Fruit fly (Drosophila melanogaster): Measurements from ENCODE around the gene Asciz.

Gene Asciz

dm6 chr3L:3189647-3190046 is 23.6 kb upstream of the Asciz start, which contains the start of the genes CG42525 and CG14958:
TSS of gene CG42525 (minus strand) at chr3L:3189747.
TSS of gene CG14958 (plus strand) at chr3L:3189978.
- no peak for TF ChIP-seq psq (optimal IDR thresholded peaks at IDR 0.05)
- TF ChIP-seq usp (GFP tag; optimal IDR thresholded peaks at IDR 0.05), result no peak
- no peak for TF ChIP-seq CG8478 (optimal IDR thresholded peaks at IDR 0.05)
- no peak for TF ChIP-seq Dll (optimal IDR thresholded peaks at IDR 0.05)
- TF ChIP-seq pan (optimal IDR thresholded peaks at IDR 0.05), result no peak
- TF ChIP-seq EcR (GFP tag; optimal IDR thresholded peaks at IDR 0.05), result no peak

- TF ChIP-seq CG8478 (optimal IDR thresholded peaks at IDR 0.05), result no peak
- no peak for TF ChIP-seq psq (optimal IDR thresholded peaks at IDR 0.05)
- TF ChIP-seq pan (optimal IDR thresholded peaks at IDR 0.05), result no peak
- no peak for TF ChIP-seq usp (GFP tag; optimal IDR thresholded peaks at IDR 0.05)
- no peak for TF ChIP-seq Dll (optimal IDR thresholded peaks at IDR 0.05)
- TF ChIP-seq EcR (GFP tag; optimal IDR thresholded peaks at IDR 0.05), result no peak
These were observed 21.2 kb upstream of the Asciz start, which contains the start of gene CG14957 for dm6 chr3L:3187263-3187662. TSS of gene CG14957 (plus strand) at chr3L:3187563.

dm6 chr3L:3186364-3186763 is 20.3 kb upstream of the Asciz start, which contains the start of gene CG32284:
TSS of gene CG32284 (plus strand) at chr3L:3186664.
- TF ChIP-seq pan (optimal IDR thresholded peaks at IDR 0.05), result no peak
- no peak for TF ChIP-seq CG8478 (optimal IDR thresholded peaks at IDR 0.05)
- no peak for TF ChIP-seq psq (optimal IDR thresholded peaks at IDR 0.05)
- TF ChIP-seq EcR (GFP tag; optimal IDR thresholded peaks at IDR 0.05), result no peak
- no peak for TF ChIP-seq usp (GFP tag; optimal IDR thresholded peaks at IDR 0.05)
- no peak for TF ChIP-seq Dll (optimal IDR thresholded peaks at IDR 0.05)

- TF ChIP-seq Dll (optimal IDR thresholded peaks at IDR 0.05), result no peak
- no peak for TF ChIP-seq CG8478 (optimal IDR thresholded peaks at IDR 0.05)
- TF ChIP-seq pan (optimal IDR thresholded peaks at IDR 0.05), result no peak
- TF ChIP-seq psq (optimal IDR thresholded peaks at IDR 0.05), result no peak
- no peak for TF ChIP-seq EcR (GFP tag; optimal IDR thresholded peaks at IDR 0.05)
- no peak for TF ChIP-seq usp (GFP tag; optimal IDR thresholded peaks at IDR 0.05)
These were observed 18.1 kb upstream of the Asciz start, which contains the start of gene CG42494 for dm6 chr3L:3184104-3184503. TSS of gene CG42494 (plus strand) at chr3L:3184404.

dm6 chr3L:3179474-3179873 is 13.4 kb upstream of the Asciz start:
- TF ChIP-seq psq (optimal IDR thresholded peaks at IDR 0.05), result no peak
- TF ChIP-seq EcR (GFP tag; optimal IDR thresholded peaks at IDR 0.05), result peak in 1 of 2 experiments; percentile 79

DNA sequence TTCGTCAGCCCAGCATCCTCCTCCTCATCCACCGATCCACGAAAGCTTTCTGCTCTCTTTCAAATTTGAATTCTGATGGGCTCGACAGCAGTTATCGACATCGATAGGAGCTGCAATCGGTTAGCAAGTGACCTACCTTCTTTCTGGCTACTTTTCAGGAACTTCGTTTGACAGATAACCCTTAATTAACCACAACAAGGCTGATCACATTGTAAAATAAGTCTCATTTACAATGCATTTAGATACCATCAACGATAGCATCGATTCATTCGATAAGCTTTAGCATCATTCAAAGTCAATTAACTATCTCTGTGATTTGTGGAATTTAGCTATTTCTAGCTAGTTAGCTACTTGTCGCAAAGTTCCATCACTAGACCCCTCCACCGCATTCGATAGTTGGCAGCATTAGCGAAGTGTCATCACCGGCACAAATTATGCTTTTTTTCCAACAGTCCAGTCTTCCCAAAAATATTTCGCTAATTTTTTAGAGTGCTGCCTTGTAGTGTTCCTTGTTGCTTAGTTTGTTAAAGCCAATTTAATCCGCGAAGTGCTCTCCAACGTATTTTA is 12.6 kb upstream of the Asciz start, which contains the start of the genes MnM and Girdin:
TSS of gene MnM (minus strand) at position 51 of the 567 bp plus-strand sequence.
TSS of gene Girdin (plus strand) at position 401 of the 567 bp plus-strand sequence.
- no peak for TF ChIP-seq EcR (GFP tag; optimal IDR thresholded peaks at IDR 0.05)
- TF ChIP-seq pan (optimal IDR thresholded peaks at IDR 0.05), result no peak
- TF ChIP-seq usp (GFP tag; optimal IDR thresholded peaks at IDR 0.05), result no peak
- no peak for TF ChIP-seq psq (optimal IDR thresholded peaks at IDR 0.05)
- TF ChIP-seq Dll (optimal IDR thresholded peaks at IDR 0.05), result no peak
- TF ChIP-seq CG8478 (optimal IDR thresholded peaks at IDR 0.05), result no peak

DNA sequence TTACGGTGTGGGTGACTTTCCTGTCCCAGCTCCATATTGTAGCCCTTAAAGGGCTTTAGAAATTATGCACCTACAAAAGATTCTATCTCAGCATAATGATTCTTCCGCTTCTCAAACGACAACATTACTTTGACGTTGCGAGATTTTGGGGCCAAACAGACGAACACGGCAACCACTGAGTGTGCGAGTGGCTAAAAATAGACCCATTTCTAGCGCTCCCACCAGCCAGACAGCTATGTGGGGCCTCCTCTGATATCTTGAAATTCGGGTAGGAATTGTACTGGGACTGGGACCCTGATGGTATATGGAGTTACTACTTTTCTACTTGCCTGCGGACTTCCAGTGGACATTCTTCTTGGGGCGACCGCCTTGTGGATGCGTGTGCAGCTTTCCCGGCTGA is 11.8 kb upstream of the Asciz start:
- no peak for TF ChIP-seq Dll (optimal IDR thresholded peaks at IDR 0.05)
- no peak for TF ChIP-seq EcR (GFP tag; optimal IDR thresholded peaks at IDR 0.05)
- no peak for TF ChIP-seq pan (optimal IDR thresholded peaks at IDR 0.05)
- TF ChIP-seq psq (optimal IDR thresholded peaks at IDR 0.05), result no peak
- TF ChIP-seq usp (GFP tag; optimal IDR thresholded peaks at IDR 0.05), result no peak
- no peak for TF ChIP-seq CG8478 (optimal IDR thresholded peaks at IDR 0.05)

- TF ChIP-seq usp (GFP tag; optimal IDR thresholded peaks at IDR 0.05), result no peak
- TF ChIP-seq Dll (optimal IDR thresholded peaks at IDR 0.05), result no peak
These were observed 6.4 kb upstream of the Asciz start, which contains the start of gene CG14963 for dm6 chr3L:3172445-3172844. TSS of gene CG14963 (minus strand) at chr3L:3172545.

- TF ChIP-seq CG8478 (optimal IDR thresholded peaks at IDR 0.05), result no peak
- no peak for TF ChIP-seq psq (optimal IDR thresholded peaks at IDR 0.05)
- no peak for TF ChIP-seq usp (GFP tag; optimal IDR thresholded peaks at IDR 0.05)
- TF ChIP-seq EcR (GFP tag; optimal IDR thresholded peaks at IDR 0.05), result no peak
- TF ChIP-seq Dll (optimal IDR thresholded peaks at IDR 0.05), result no peak
- no peak for TF ChIP-seq pan (optimal IDR thresholded peaks at IDR 0.05)
These were observed 3.1 kb upstream of the Asciz start, which contains the start of the genes CG32278 and CG32281 for dm6 chr3L:3169107-3169506. TSS of gene CG32278 (plus strand) at chr3L:3169286. TSS of gene CG32281 (plus strand) at chr3L:3169375.

DNA sequence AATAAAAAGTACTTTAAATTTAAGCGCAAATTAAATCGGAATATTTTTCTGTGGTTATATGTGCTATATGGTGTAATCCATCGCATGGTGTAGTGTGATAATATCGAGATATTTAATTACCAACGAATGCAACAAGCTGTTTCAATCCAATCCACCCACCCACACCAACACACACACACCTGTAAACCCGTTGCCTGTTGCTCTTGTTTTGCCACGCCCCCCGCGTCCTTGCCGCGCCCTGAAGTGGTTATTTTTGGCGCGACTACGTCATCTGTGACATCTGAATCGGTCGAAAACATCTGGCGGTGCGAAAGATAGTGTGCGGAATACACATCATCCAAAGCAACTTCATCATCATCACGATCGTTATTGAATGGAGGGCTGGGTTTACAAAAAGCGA is 651 bp downstream of the Asciz start:
- TF ChIP-seq CG8478 (optimal IDR thresholded peaks at IDR 0.05) (no peak), usp (GFP tag; optimal IDR thresholded peaks at IDR 0.05) (no peak), pan (optimal IDR thresholded peaks at IDR 0.05) (no peak), Dll (optimal IDR thresholded peaks at IDR 0.05) (no peak), EcR (GFP tag; optimal IDR thresholded peaks at IDR 0.05) (no peak), psq (optimal IDR thresholded peaks at IDR 0.05) (no peak)

DNA sequence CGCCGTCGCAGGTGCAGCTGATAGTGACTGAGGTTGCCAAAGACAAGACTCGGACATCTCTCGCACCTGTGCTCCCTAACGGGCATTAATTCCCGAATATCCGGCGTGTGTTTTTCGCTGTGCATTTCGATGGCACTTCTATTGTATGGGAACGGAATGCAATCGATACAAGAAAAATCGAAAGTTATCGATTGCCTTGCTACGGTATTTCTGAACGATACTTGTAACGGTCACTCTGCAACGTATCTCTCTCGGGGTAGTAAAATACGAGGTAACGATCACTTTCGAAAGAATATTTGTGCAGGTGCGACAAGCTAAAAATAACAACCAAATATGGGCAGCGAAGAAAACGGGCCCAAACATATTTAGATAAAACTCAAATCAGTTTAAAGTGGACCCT is 1.1 kb downstream of the Asciz start, which contains the start of gene CG32280:
TSS of gene CG32280 (plus strand) at position 231 of the 400 bp plus-strand sequence.
- TF ChIP-seq usp (GFP tag; optimal IDR thresholded peaks at IDR 0.05), result no peak
- TF ChIP-seq Dll (optimal IDR thresholded peaks at IDR 0.05), result no peak
- TF ChIP-seq psq (optimal IDR thresholded peaks at IDR 0.05), result no peak

- TF ChIP-seq psq (optimal IDR thresholded peaks at IDR 0.05) (no peak), Dll (optimal IDR thresholded peaks at IDR 0.05) (no peak), EcR (GFP tag; optimal IDR thresholded peaks at IDR 0.05) (no peak), pan (optimal IDR thresholded peaks at IDR 0.05) (no peak), usp (GFP tag; optimal IDR thresholded peaks at IDR 0.05) (no peak), CG8478 (optimal IDR thresholded peaks at IDR 0.05) (no peak)
These were observed 3.5 kb downstream of the Asciz start for dm6 chr3L:3162584-3162983.

DNA sequence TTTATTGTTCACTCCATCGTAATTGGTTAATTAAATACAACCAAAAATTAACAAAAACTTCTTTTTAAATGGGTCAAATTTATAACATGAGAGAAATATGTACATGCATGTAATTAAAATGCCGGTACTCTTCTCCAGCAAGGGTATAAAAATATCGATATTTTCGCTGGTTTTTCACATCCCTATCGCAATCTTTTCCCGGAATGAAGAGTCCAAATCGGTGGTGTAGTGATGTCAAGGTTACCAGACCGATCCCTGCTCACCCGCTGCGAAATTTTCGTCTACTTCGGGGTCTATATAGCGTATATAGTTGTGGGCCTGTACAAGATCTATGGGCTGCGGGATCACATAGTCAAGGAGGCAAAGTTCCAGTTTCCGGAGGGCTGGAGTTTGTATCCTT is 4.1 kb downstream of the Asciz start, which contains the start of gene rasp:
TSS of gene rasp (plus strand) at position 213 of the 400 bp plus-strand sequence.
- TF ChIP-seq usp (GFP tag; optimal IDR thresholded peaks at IDR 0.05) (no peak), EcR (GFP tag; optimal IDR thresholded peaks at IDR 0.05) (no peak), CG8478 (optimal IDR thresholded peaks at IDR 0.05) (no peak), Dll (optimal IDR thresholded peaks at IDR 0.05) (no peak), pan (optimal IDR thresholded peaks at IDR 0.05) (no peak), psq (optimal IDR thresholded peaks at IDR 0.05) (no peak)

Data from whole organism.